Fruit fly (Drosophila melanogaster) whole organism, pupa: Measurements from ENCODE around the gene mRpL10.

Experiments
- CG10348 ChIP-seq: fragments of 200-800 bp; sonication (Bioruptor generic); IDR thresholded peaks from 2 replicates; pipeline ENCODE4 v1.3.6; 2022; ENCODE audit warnings: missing biosample characterization, missing genetic modification characterization
- CG12605 ChIP-seq: fragments of 200-800 bp; sonication (Bioruptor generic); IDR thresholded peaks from 2 replicates; pipeline ENCODE4 v1.3.6; 2022; ENCODE audit warnings: missing biosample characterization, missing genetic modification characterization
- CG13204 ChIP-seq: fragments of 200-800 bp; sonication (Bioruptor generic); optimal IDR thresholded peaks from 2 replicates; lab custom pipeline; 2018; ENCODE audit warnings: missing biosample characterization, mild to moderate bottlenecking, missing genetic modification characterization, moderate library complexity
- CG14655 ChIP-seq: fragments of 200-800 bp; sonication (Bioruptor generic); optimal IDR thresholded peaks from 3 replicates; lab custom pipeline; 2017; ENCODE audit warnings: mild to moderate bottlenecking, missing biosample characterization, missing genetic modification reagents, missing genetic modification characterization
- CG15710 ChIP-seq: fragments of 200-800 bp; sonication (Bioruptor generic); optimal IDR thresholded peaks from 2 replicates; lab custom pipeline; 2018; ENCODE audit warnings: missing biosample characterization, mild to moderate bottlenecking, missing genetic modification characterization, moderate library complexity
- CG17806 ChIP-seq: fragments of 200-800 bp; sonication (Bioruptor generic); optimal IDR thresholded peaks from 2 replicates; lab custom pipeline; 2018; ENCODE audit warnings: missing biosample characterization, mild to moderate bottlenecking, missing genetic modification characterization, moderate library complexity
- CG32121 ChIP-seq: fragments of 200-800 bp; sonication (Bioruptor generic); IDR thresholded peaks from 2 replicates; pipeline ENCODE4 v1.3.6; 2022; ENCODE audit warnings: missing biosample characterization, missing genetic modification characterization
- CG34367 ChIP-seq: fragments of 200-800 bp; sonication (Bioruptor generic); optimal IDR thresholded peaks from 2 replicates; lab custom pipeline; 2018; ENCODE audit warnings: missing biosample characterization, mild to moderate bottlenecking, missing genetic modification characterization
- CG4496 ChIP-seq: fragments of 200-800 bp; sonication (Bioruptor generic); IDR thresholded peaks from 3 replicates; pipeline ENCODE4 v1.3.6; 2022; ENCODE audit warnings: missing biosample characterization, missing genetic modification characterization
- CG8159 ChIP-seq: fragments of 200-800 bp; sonication (Bioruptor generic); optimal IDR thresholded peaks from 3 replicates; lab custom pipeline; 2018; ENCODE audit warnings: missing biosample characterization, mild to moderate bottlenecking, missing genetic modification characterization, moderate library complexity
- CG8301 ChIP-seq: fragments of 200-800 bp; sonication (Bioruptor generic); optimal IDR thresholded peaks from 2 replicates; lab custom pipeline; 2018; ENCODE audit warnings: missing biosample characterization, mild to moderate bottlenecking, missing genetic modification characterization
- CG9948 ChIP-seq: fragments of 200-800 bp; sonication (Bioruptor generic); optimal IDR thresholded peaks from 2 replicates; lab custom pipeline; 2018; ENCODE audit warnings: missing biosample characterization, mild to moderate bottlenecking, missing genetic modification characterization, moderate library complexity
- D1 ChIP-seq: fragments of 200-800 bp; sonication (Bioruptor generic); optimal IDR thresholded peaks from 2 replicates; lab custom pipeline; 2018; ENCODE audit warnings: missing biosample characterization, mild to moderate bottlenecking, missing genetic modification characterization, moderate library complexity
- EcR ChIP-seq: fragments of 200-800 bp; sonication (Bioruptor generic); optimal IDR thresholded peaks from 3 replicates; lab custom pipeline; 2019; ENCODE audit warnings: missing biosample characterization, missing genetic modification characterization, mild to moderate bottlenecking, moderate library complexity, missing genetic modification reagents
- Ets98B ChIP-seq: fragments of 200-800 bp; sonication (Bioruptor generic); IDR thresholded peaks from 2 replicates; pipeline ENCODE4 v1.3.6; 2022; ENCODE audit warnings: missing biosample characterization, missing genetic modification characterization
- Pif1A ChIP-seq: fragments of 200-800 bp; sonication (Bioruptor generic); optimal IDR thresholded peaks from 3 replicates; lab custom pipeline; 2016; ENCODE audit warnings: missing biosample characterization, missing genetic modification characterization
- Pif1B ChIP-seq: fragments of 200-800 bp; sonication (Bioruptor generic); optimal IDR thresholded peaks from 3 replicates; lab custom pipeline; 2016; ENCODE audit warnings: missing biosample characterization, missing genetic modification characterization
- Snoo ChIP-seq: fragments of 200-800 bp; sonication (Bioruptor generic); optimal IDR thresholded peaks from 3 replicates; lab custom pipeline; 2017; ENCODE audit warnings: missing biosample characterization, mild to moderate bottlenecking, missing genetic modification characterization, inconsistent platforms
- fd96Ca ChIP-seq: fragments of 200-800 bp; sonication (Bioruptor generic); IDR thresholded peaks from 3 replicates; pipeline ENCODE4 v1.3.6; 2022; ENCODE audit warnings: missing biosample characterization, missing genetic modification characterization
- gl ChIP-seq: fragments of 200-800 bp; sonication (Bioruptor generic); optimal IDR thresholded peaks from 2 replicates; lab custom pipeline; 2018; ENCODE audit warnings: missing biosample characterization, mild to moderate bottlenecking, missing genetic modification characterization
- rn ChIP-seq: fragments of 200-800 bp; sonication (Bioruptor generic); IDR thresholded peaks from 2 replicates; pipeline ENCODE4 v1.3.6; 2022; ENCODE audit warnings: missing biosample characterization, missing genetic modification characterization

The mRpL10 gene

dm6 chr2L:207129-207813, 3.7 kb downstream of the mRpL10 start, which contains the start of the genes Tbc1d15-17 and CG11617:
TSS of gene Tbc1d15-17 (plus strand) at chr2L:207179.
TSS of gene CG11617 (minus strand) at chr2L:207297.
- TF ChIP-seq CG8159 (no peak), CG8301 (tag; lab: Kevin White, UChicago) (no peak), CG4496 (GFP tag; lab: Robert Waterston, UW) (0 out of 3 replicates have a peak, but pooled peaks have one; percentile 25), Ets98B (GFP tag; lab: Robert Waterston, UW) (no peak), CG9948 (no peak)
- TF ChIP-seq, all 21 proteins: peak for 1

- TF ChIP-seq Pif1A (GFP tag; lab: Kevin White, UChicago) (no peak), CG14655 (GFP tag; lab: Kevin White, UChicago) (no peak), D1 (no peak)
Measured at dm6 chr2L:219441-220033, 16.0 kb downstream of the mRpL10 start.

dm6 chr2L:220509-220908, 16.9 kb downstream of the mRpL10 start:
- TF ChIP-seq CG4496 (GFP tag; lab: Robert Waterston, UW) (peak; percentile 28; the same call in 1 of the 3 replicates), CG10348 (0 out of 2 replicates have a peak, but pooled peaks have one; percentile 16), CG12605 (GFP tag; lab: Robert Waterston, UW) (peak; percentile 37; the same call in 1 of the 2 replicates), fd96Ca (GFP tag; lab: Robert Waterston, UW) (no peak), CG9948 (no peak), Pif1B (GFP tag; lab: Kevin White, UChicago) (no peak)
- TF ChIP-seq, all 21 proteins: peak for 3

- TF ChIP-seq CG15710 (no peak), Ets98B (GFP tag; lab: Robert Waterston, UW) (no peak), CG13204 (GFP tag; lab: Kevin White, UChicago) (no peak), Pif1A (GFP tag; lab: Kevin White, UChicago) (no peak), EcR (no peak), Pif1B (GFP tag; lab: Kevin White, UChicago) (no peak), CG8301 (tag; lab: Kevin White, UChicago) (no peak), rn (no peak), CG17806 (no peak), CG4496 (GFP tag; lab: Robert Waterston, UW) (no peak), fd96Ca (GFP tag; lab: Robert Waterston, UW) (no peak), CG34367 (tag; lab: Kevin White, UChicago) (no peak), CG9948 (no peak), CG8159 (no peak), D1 (no peak), CG10348 (no peak), CG12605 (GFP tag; lab: Robert Waterston, UW) (no peak)
Measured at dm6 chr2L:221152-221551, 17.6 kb downstream of the mRpL10 start.

dm6 chr2L:221939-222489, 18.4 kb downstream of the mRpL10 start:
- no peak for TF ChIP-seq CG8301 (tag; lab: Kevin White, UChicago)
- TF ChIP-seq CG10348 = no peak
- peak; percentile 66 for TF ChIP-seq CG4496 (GFP tag; lab: Robert Waterston, UW)
- no peak for TF ChIP-seq CG17806
- TF ChIP-seq D1 = no peak
- peak; percentile 21 for TF ChIP-seq Pif1B (GFP tag; lab: Kevin White, UChicago)
- TF ChIP-seq gl (tag; lab: Kevin White, UChicago) = no peak
- TF ChIP-seq Ets98B (GFP tag; lab: Robert Waterston, UW) = peak; percentile 34; the same call in 1 of the 2 replicates
- no peak; the same call in 2 of the 3 replicates for TF ChIP-seq fd96Ca (GFP tag; lab: Robert Waterston, UW)
- TF ChIP-seq Snoo (tag; lab: Kevin White, UChicago) = no peak
- peak; percentile 75 for TF ChIP-seq CG13204 (GFP tag; lab: Kevin White, UChicago)
- no peak for TF ChIP-seq CG15710
- TF ChIP-seq CG9948 = no peak
- TF ChIP-seq CG8159 = no peak
- peak; percentile 14; the same call in 1 of the 2 replicates for TF ChIP-seq CG12605 (GFP tag; lab: Robert Waterston, UW)
- TF ChIP-seq CG34367 (tag; lab: Kevin White, UChicago) = no peak
- no peak for TF ChIP-seq rn
- TF ChIP-seq EcR = peak; percentile 95
- no peak for TF ChIP-seq CG14655 (GFP tag; lab: Kevin White, UChicago)
- TF ChIP-seq CG32121 (GFP tag; lab: Robert Waterston, UW) = no peak
- peak; percentile 34 for TF ChIP-seq Pif1A (GFP tag; lab: Kevin White, UChicago)
- TF ChIP-seq, all 21 proteins: peak for 7

dm6 chr2L:222867-223266, 19.3 kb downstream of the mRpL10 start:
- TF ChIP-seq EcR (no peak), Ets98B (GFP tag; lab: Robert Waterston, UW) (no peak), CG17806 (no peak)
